Worm (Caenorhabditis elegans) whole organism, L4 larva: Measurements from ENCODE around the gene zip-10.

Experiments
- R02D3.7 ChIP-seq: fragments of 150-350 bp; sonication (generic microtip); optimal IDR thresholded peaks from 3 replicates; lab custom pipeline; 2014; ENCODE audit warnings: missing biosample characterization, missing genetic modification characterization
- aly-2 ChIP-seq: sonication (generic microtip); optimal IDR thresholded peaks from 2 replicates; lab custom pipeline; 2018; ENCODE audit warnings: missing biosample characterization, missing genetic modification characterization
- mxl-2 ChIP-seq: fragments of 200-800 bp; sonication (Bioruptor generic); conservative IDR thresholded peaks from 2 replicates; pipeline ENCODE4 v1.3.6; 2022; ENCODE audit warnings: missing genetic modification reagents, missing genetic modification characterization, missing compliant biosample characterization
- unc-39 ChIP-seq: sonication (generic microtip); optimal IDR thresholded peaks from 2 replicates; lab custom pipeline; 2017; ENCODE audit warnings: missing biosample characterization, missing genetic modification characterization
- unc-62 ChIP-seq, 3 experiments: fragments of 150-350 bp in 1 of 3; sonication (generic microtip); optimal IDR thresholded peaks in 2 of 3; peaks in 1 of 3; 1 replicate in 1 of 3; 2 replicates in 2 of 3; lab custom pipeline; 2014 to 2017; ENCODE audit warnings: missing biosample characterization in 3 of 3, missing genetic modification characterization in 3 of 3, missing genetic modification reagents in 3 of 3, missing genotype in 1 of 3
- zag-1 ChIP-seq: fragments of 150-350 bp; optimal IDR thresholded peaks from 2 replicates; lab custom pipeline; 2014; ENCODE audit warnings: missing biosample characterization, missing genetic modification characterization

DNA sequence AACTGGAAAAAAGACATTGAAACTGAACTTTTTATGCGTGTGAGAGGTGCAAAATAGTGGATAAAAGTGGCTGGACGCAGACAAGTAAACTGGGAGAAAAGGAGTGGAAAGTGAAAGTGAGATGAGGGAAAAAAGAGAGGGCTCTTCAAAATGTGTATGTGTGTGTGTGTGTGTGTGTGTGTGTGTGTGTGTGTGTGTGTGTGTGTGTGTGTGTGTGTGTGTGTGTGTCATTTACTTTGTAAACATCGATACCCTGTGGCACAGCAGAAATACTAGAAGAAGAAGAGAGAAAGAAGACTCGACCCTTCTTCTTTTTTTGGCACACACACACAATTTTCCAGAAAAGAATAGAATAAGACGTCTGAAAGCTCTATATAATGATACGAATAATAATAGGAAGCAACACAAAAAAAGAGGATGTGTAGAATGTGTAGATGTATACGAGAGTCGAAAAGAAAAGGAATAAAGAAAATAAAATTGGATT lies 11.9 kb downstream of the zip-10 start:
- TF ChIP-seq R02D3.7 (tag; lab: Kevin White, UChicago) (no peak), aly-2 (tag; lab: Kevin White, UChicago) (no peak), unc-62 (GFP tag; optimal IDR thresholded peaks at IDR 0.05 in 1 of 2; lab: Kevin White, UChicago) (peak in 1 of 2 experiments; percentile 75), unc-62 (tag; optimal IDR thresholded peaks at IDR 0.05; lab: Kevin White, UChicago) (no peak), unc-39 (tag; lab: Kevin White, UChicago) (no peak), mxl-2 (GFP tag; lab: Robert Waterston, UW) (no peak), zag-1 (tag; lab: Kevin White, UChicago) (no peak)
